Fruit fly (Drosophila melanogaster) whole organism, embryonic: ENCODE data around the gene Megf8.

ENCODE experiments used
- CG10543 ChIP-seq: fragments of 200-800 bp; sonication (Bioruptor generic); optimal IDR thresholded peaks from 3 replicates; lab custom pipeline; 2017; ENCODE audit warnings: missing biosample characterization, mild to moderate bottlenecking, missing genetic modification characterization, moderate library complexity
- CG11093 ChIP-seq: fragments of 200-800 bp; sonication (Bioruptor generic); IDR thresholded peaks from 3 replicates; pipeline ENCODE4 v1.3.6; 2022; ENCODE audit warnings: missing biosample characterization, missing genetic modification characterization
- CG11695 ChIP-seq: fragments of 200-800 bp; sonication (Bioruptor generic); IDR thresholded peaks from 3 replicates; pipeline ENCODE4 v1.3.6; 2022; ENCODE audit warnings: missing biosample characterization, missing genetic modification characterization
- CG11696 ChIP-seq: fragments of 200-800 bp; sonication (Bioruptor generic); IDR thresholded peaks from 2 replicates; pipeline ENCODE4 v1.3.6; 2022; ENCODE audit warnings: missing biosample characterization, missing genetic modification characterization
- CG12659 ChIP-seq: fragments of 200-800 bp; sonication (Bioruptor generic); optimal IDR thresholded peaks from 3 replicates; lab custom pipeline; 2017; ENCODE audit warnings: mild to moderate bottlenecking, missing biosample characterization, missing genetic modification reagents, missing genetic modification characterization
- CG13123 ChIP-seq: fragments of 200-800 bp; sonication (Bioruptor generic); optimal IDR thresholded peaks from 2 replicates; lab custom pipeline; 2016; ENCODE audit warnings: missing biosample characterization, missing genetic modification characterization
- CG13424 ChIP-seq: fragments of 200-800 bp; sonication (Bioruptor generic); optimal IDR thresholded peaks from 2 replicates; lab custom pipeline; 2019; ENCODE audit warnings: missing biosample characterization, mild to moderate bottlenecking, missing genetic modification characterization, moderate library complexity
- CG14667 ChIP-seq: fragments of 200-800 bp; sonication (Bioruptor generic); IDR thresholded peaks from 2 replicates; pipeline ENCODE4 v1.3.6; 2022; ENCODE audit warnings: missing biosample characterization, missing genetic modification characterization
- CG14965 ChIP-seq: fragments of 200-800 bp; sonication (Bioruptor generic); optimal IDR thresholded peaks from 2 replicates; lab custom pipeline; 2016; ENCODE audit warnings: missing biosample characterization, missing genetic modification characterization, borderline replicate concordance
- CG15601 ChIP-seq: fragments of 200-800 bp; sonication (Bioruptor generic); optimal IDR thresholded peaks from 3 replicates; lab custom pipeline; 2019; ENCODE audit warnings: missing biosample characterization, mild to moderate bottlenecking, missing genetic modification characterization, moderate library complexity
- CG17385 ChIP-seq: fragments of 200-800 bp; sonication (Bioruptor generic); optimal IDR thresholded peaks from 3 replicates; lab custom pipeline; 2018; ENCODE audit warnings: missing biosample characterization, mild to moderate bottlenecking, missing genetic modification characterization
- CG7786 ChIP-seq: fragments of 200-800 bp; sonication (Bioruptor generic); optimal IDR thresholded peaks from 2 replicates; lab custom pipeline; 2016; ENCODE audit warnings: missing biosample characterization, missing genetic modification characterization
- CG8388 ChIP-seq: fragments of 200-800 bp; sonication (Bioruptor generic); optimal IDR thresholded peaks from 2 replicates; lab custom pipeline; 2019; ENCODE audit warnings: missing biosample characterization, mild to moderate bottlenecking, missing genetic modification characterization, moderate library complexity
- CG8478 ChIP-seq: fragments of >200 bp; optimal IDR thresholded peaks from 2 replicates; lab custom pipeline; 2018
- CG9609 ChIP-seq: fragments of 200-800 bp; sonication (Bioruptor generic); optimal IDR thresholded peaks from 3 replicates; lab custom pipeline; 2016; ENCODE audit warnings: missing biosample characterization, missing genetic modification characterization
- Doc2 ChIP-seq: fragments of 200-800 bp; sonication (Bioruptor generic); IDR thresholded peaks from 2 replicates; pipeline ENCODE4 v1.3.6; 2022; ENCODE audit warnings: missing biosample characterization, missing genetic modification characterization
- E2f1 ChIP-seq: fragments of 200-800 bp; sonication (Bioruptor generic); IDR thresholded peaks from 2 replicates; pipeline ENCODE4 v1.3.6; 2022; ENCODE audit warnings: missing biosample characterization, missing genetic modification characterization
- Fer3 ChIP-seq: fragments of 200-800 bp; sonication (Bioruptor generic); optimal IDR thresholded peaks from 2 replicates; lab custom pipeline; 2018; ENCODE audit warnings: missing biosample characterization, mild to moderate bottlenecking, missing genetic modification characterization, moderate library complexity
- HmgZ ChIP-seq: fragments of 200-800 bp; sonication (Bioruptor generic); optimal IDR thresholded peaks from 2 replicates; lab custom pipeline; 2018; ENCODE audit warnings: missing biosample characterization, mild to moderate bottlenecking, missing genetic modification characterization
- Pdp1 ChIP-seq, 2 experiments: fragments of 200-800 bp; sonication (Bioruptor generic); optimal IDR thresholded peaks; 3 replicates each; lab custom pipeline; 2016; ENCODE audit warnings: missing biosample characterization in 2 of 2, missing genetic modification characterization in 2 of 2, mild to moderate bottlenecking in 1 of 2, moderate library complexity in 1 of 2
- Ravus ChIP-seq: fragments of 200-800 bp; sonication (Bioruptor generic); IDR thresholded peaks from 2 replicates; pipeline ENCODE4 v1.3.6; 2022; ENCODE audit warnings: missing biosample characterization, missing genetic modification characterization
- Rfx ChIP-seq: fragments of 200-800 bp; sonication (Bioruptor generic); IDR thresholded peaks from 2 replicates; pipeline ENCODE4 v1.3.6; 2022; ENCODE audit warnings: missing biosample characterization, missing genetic modification characterization
- Scr ChIP-seq: fragments of 200-800 bp; sonication (Bioruptor generic); IDR thresholded peaks from 2 replicates; pipeline ENCODE4 v1.3.6; 2022; ENCODE audit warnings: missing biosample characterization, missing genetic modification characterization; ENCODE audit not compliant: partially characterized antibody
- cad ChIP-seq: fragments of >200 bp; optimal IDR thresholded peaks from 2 replicates; lab custom pipeline; 2017; ENCODE audit warnings: missing biosample characterization, missing genetic modification characterization
- chif ChIP-seq, 2 experiments: fragments of 200-800 bp; sonication (Bioruptor generic); optimal IDR thresholded peaks; 3 replicates each; lab custom pipeline; 2016; ENCODE audit warnings: missing biosample characterization in 2 of 2, missing genetic modification characterization in 2 of 2
- chinmo ChIP-seq: fragments of 200-800 bp; sonication (Bioruptor generic); IDR thresholded peaks from 4 replicates; pipeline ENCODE4 v1.3.6; 2022; ENCODE audit warnings: missing biosample characterization, missing genetic modification characterization; ENCODE audit not compliant: partially characterized antibody
- ci ChIP-seq: fragments of 200-800 bp; sonication (Bioruptor generic); IDR thresholded peaks from 3 replicates; pipeline ENCODE4 v1.3.6; 2022; ENCODE audit warnings: missing biosample characterization, missing genetic modification characterization
- croc ChIP-seq: fragments of 200-800 bp; sonication (Bioruptor generic); conservative IDR thresholded peaks from 3 replicates; pipeline ENCODE4 v1.3.6; 2022; ENCODE audit warnings: missing biosample characterization, missing genetic modification characterization
- dmrt99B ChIP-seq: fragments of 200-800 bp; sonication (Bioruptor generic); optimal IDR thresholded peaks from 2 replicates; lab custom pipeline; 2018; ENCODE audit warnings: missing biosample characterization, mild to moderate bottlenecking, missing genetic modification characterization, moderate library complexity
- dysf ChIP-seq: fragments of 200-800 bp; sonication (Bioruptor generic); IDR thresholded peaks from 3 replicates; pipeline ENCODE4 v1.3.6; 2022; ENCODE audit warnings: missing biosample characterization, missing genetic modification characterization
- exex ChIP-seq: fragments of 200-800 bp; sonication (Bioruptor generic); optimal IDR thresholded peaks from 4 replicates; lab custom pipeline; 2018; ENCODE audit warnings: missing biosample characterization, mild to moderate bottlenecking, missing genetic modification characterization, moderate library complexity
- fd64A ChIP-seq: fragments of 200-800 bp; sonication (Bioruptor generic); optimal IDR thresholded peaks from 3 replicates; lab custom pipeline; 2018; ENCODE audit warnings: missing biosample characterization, mild to moderate bottlenecking, missing genetic modification characterization
- gt ChIP-seq: fragments of 200-800 bp; sonication (Bioruptor generic); IDR thresholded peaks from 2 replicates; pipeline ENCODE4 v1.3.6; 2022; ENCODE audit warnings: missing biosample characterization, missing genetic modification characterization
- her ChIP-seq: fragments of 200-800 bp; sonication (Bioruptor generic); optimal IDR thresholded peaks from 2 replicates; lab custom pipeline; 2016; ENCODE audit warnings: missing biosample characterization, missing genetic modification characterization
- jigr1 ChIP-seq: fragments of 200-800 bp; sonication (Bioruptor generic); IDR thresholded peaks from 3 replicates; pipeline ENCODE4 v1.3.6; 2022; ENCODE audit warnings: missing biosample characterization, missing genetic modification characterization
- kay ChIP-seq: fragments of 200-800 bp; sonication (Bioruptor generic); optimal IDR thresholded peaks from 2 replicates; lab custom pipeline; 2016; ENCODE audit warnings: missing biosample characterization, missing genetic modification characterization
- ken ChIP-seq: fragments of 200-800 bp; sonication (Bioruptor generic); IDR thresholded peaks from 3 replicates; pipeline ENCODE4 v1.3.6; 2022; ENCODE audit warnings: missing biosample characterization, missing genetic modification characterization
- onecut ChIP-seq: fragments of 200-800 bp; sonication (Bioruptor generic); IDR thresholded peaks from 2 replicates; pipeline ENCODE4 v1.3.6; 2022; ENCODE audit warnings: missing biosample characterization, missing genetic modification characterization
- pan ChIP-seq, 4 experiments: fragments of >200 bp in 3 of 4; fragments of 200-800 bp in 1 of 4; sonication (Bioruptor generic) in 1 of 4; optimal IDR thresholded peaks in 3 of 4; IDR thresholded peaks in 1 of 4; 2 replicates each; pipeline versions ENCODE4 v1.3.6 to Lab custom; 2017 to 2022; ENCODE audit warnings: missing biosample characterization in 2 of 4, missing genetic modification characterization in 2 of 4, mixed read lengths in 1 of 4
- pho ChIP-seq: fragments of 200-800 bp; sonication (Bioruptor generic); optimal IDR thresholded peaks from 2 replicates; lab custom pipeline; 2016; ENCODE audit warnings: missing biosample characterization, missing genetic modification characterization
- ranshi ChIP-seq: fragments of 200-800 bp; sonication (Bioruptor generic); IDR thresholded peaks from 2 replicates; pipeline ENCODE4 v1.3.6; 2022; ENCODE audit warnings: missing biosample characterization, missing genetic modification characterization
- sens-2 ChIP-seq: fragments of 200-800 bp; sonication (Bioruptor generic); IDR thresholded peaks from 2 replicates; pipeline ENCODE4 v1.3.6; 2022; ENCODE audit warnings: missing biosample characterization, missing genetic modification characterization
- seq ChIP-seq: fragments of 200-800 bp; sonication (Bioruptor generic); IDR thresholded peaks from 2 replicates; pipeline ENCODE4 v1.3.6; 2022; ENCODE audit warnings: missing biosample characterization, missing genetic modification characterization
- sob ChIP-seq: fragments of 200-800 bp; sonication (Bioruptor generic); IDR thresholded peaks from 2 replicates; pipeline ENCODE4 v1.3.6; 2022; ENCODE audit warnings: missing biosample characterization, missing genetic modification characterization
- stc ChIP-seq: fragments of 200-800 bp; sonication (Bioruptor generic); IDR thresholded peaks from 2 replicates; pipeline ENCODE4 v1.3.6; 2022; ENCODE audit warnings: missing biosample characterization, missing genetic modification characterization
- sug ChIP-seq: fragments of 200-800 bp; optimal IDR thresholded peaks from 2 replicates; lab custom pipeline; 2019; ENCODE audit warnings: missing biosample characterization, mild to moderate bottlenecking, missing genetic modification characterization, moderate library complexity
- tup ChIP-seq: fragments of 200-800 bp; sonication (Bioruptor generic); optimal IDR thresholded peaks from 2 replicates; lab custom pipeline; 2016; ENCODE audit warnings: missing biosample characterization, mild to moderate bottlenecking, missing genetic modification characterization, moderate library complexity
- twi ChIP-seq: fragments of 200-800 bp; optimal IDR thresholded peaks from 2 replicates; lab custom pipeline; 2019; ENCODE audit warnings: missing biosample characterization, mild to moderate bottlenecking, missing genetic modification characterization, moderate library complexity

The Megf8 gene

dm6 chr2L:8009283-8010211, 33.7 kb upstream of the Megf8 start, which contains the start of gene CG12560 (continued):
- TF ChIP-seq Scr (GFP tag; lab: Robert Waterston, UW) = 0 out of 2 replicates have a peak, but pooled peaks have one; percentile 21
- TF ChIP-seq CG17385 (GFP tag; lab: Kevin White, UChicago) = peak; percentile 21
- peak; percentile 23 for TF ChIP-seq CG10543 (GFP tag; lab: Kevin White, UChicago)
- TF ChIP-seq stc (GFP tag; lab: Robert Waterston, UW) = no peak; the same call in 1 of the 2 replicates
- TF ChIP-seq CG14667 (GFP tag; lab: Robert Waterston, UW) = no peak; the same call in 1 of the 2 replicates
- TF ChIP-seq dmrt99B (tag; lab: Kevin White, UChicago) = peak; percentile 33
- no peak for TF ChIP-seq chif (GFP tag; optimal IDR thresholded peaks at IDR 0.05; lab: Kevin White, UChicago)
- no peak for TF ChIP-seq CG8478 (lab: Kevin White, UChicago)
- no peak for TF ChIP-seq croc
- TF ChIP-seq CG11696 (GFP tag; lab: Robert Waterston, UW) = no peak
- no peak for TF ChIP-seq tup
- TF ChIP-seq Fer3 (tag; lab: Kevin White, UChicago) = no peak
- no peak for TF ChIP-seq CG8388 (GFP tag; lab: Kevin White, UChicago)
- 0 out of 2 replicates have a peak, but pooled peaks have one; percentile 37 for TF ChIP-seq sob (GFP tag; lab: Robert Waterston, UW)
- peak; percentile 42 for TF ChIP-seq exex (tag; lab: Kevin White, UChicago)
- TF ChIP-seq Ravus (GFP tag; lab: Robert Waterston, UW) = no peak
- TF ChIP-seq CG11695 (GFP tag; lab: Robert Waterston, UW) = peak; percentile 26; the same call in 1 of the 3 replicates
- TF ChIP-seq kay (GFP tag; lab: Kevin White, UChicago) = no peak
- TF ChIP-seq E2f1 (GFP tag; lab: Robert Waterston, UW) = 0 out of 2 replicates have a peak, but pooled peaks have one; percentile 22
- peak; percentile 13 for TF ChIP-seq pho
- peak; percentile 26 for TF ChIP-seq CG12659 (GFP tag; lab: Kevin White, UChicago)
- peak; percentile 2 for TF ChIP-seq CG13123 (GFP tag; lab: Kevin White, UChicago)
- peak; percentile 43 for TF ChIP-seq her (GFP tag; lab: Kevin White, UChicago)
- no peak for TF ChIP-seq twi (tag; lab: Kevin White, UChicago)
- no peak for TF ChIP-seq CG9609
- no peak for TF ChIP-seq ken (GFP tag; lab: Robert Waterston, UW)
- TF ChIP-seq chinmo = peak; percentile 73; the same call in 2 of the 4 replicates
- TF ChIP-seq jigr1 (GFP tag; lab: Robert Waterston, UW) = no peak
- no peak for TF ChIP-seq gt (GFP tag; lab: Robert Waterston, UW)
- TF ChIP-seq Doc2 (GFP tag; lab: Robert Waterston, UW) = no peak
- no peak for TF ChIP-seq pan (optimal IDR thresholded peaks at IDR 0.05; lab: Kevin White, UChicago)
- peak in 1 of 2 experiments; percentile 11 for TF ChIP-seq pan (GFP tag; optimal IDR thresholded peaks at IDR 0.05 in 1 of 2, IDR thresholded peaks at IDR 0.05 in 1 of 2)
- TF ChIP-seq CG7786 (GFP tag; lab: Kevin White, UChicago) = no peak
- TF ChIP-seq sens-2 (GFP tag; lab: Robert Waterston, UW) = peak; percentile 55
- TF ChIP-seq Rfx = peak; percentile 21; the same call in 1 of the 2 replicates
- no peak for TF ChIP-seq CG13424 (tag; lab: Kevin White, UChicago)
- TF ChIP-seq HmgZ (tag; lab: Kevin White, UChicago) = peak; percentile 8
- TF ChIP-seq onecut (GFP tag; lab: Robert Waterston, UW) = peak; percentile 16; the same call in 1 of the 2 replicates
- TF ChIP-seq CG11093 (GFP tag; lab: Robert Waterston, UW) = no peak
- TF ChIP-seq ranshi (GFP tag; lab: Robert Waterston, UW) = peak; percentile 37; the same call in 1 of the 2 replicates
- no peak for TF ChIP-seq fd64A (GFP tag; lab: Kevin White, UChicago)
- TF ChIP-seq CG14965 = no peak
- TF ChIP-seq dysf (GFP tag; lab: Robert Waterston, UW) = peak; percentile 39; the same call in 2 of the 3 replicates
- TF ChIP-seq seq (GFP tag; lab: Robert Waterston, UW) = 0 out of 2 replicates have a peak, but pooled peaks have one; percentile 7
- TF ChIP-seq cad (GFP tag; lab: Kevin White, UChicago) = no peak
- TF ChIP-seq CG15601 (tag; lab: Kevin White, UChicago) = peak; percentile 37
- peak in 1 of 2 experiments; percentile 8 for TF ChIP-seq Pdp1 (GFP tag; optimal IDR thresholded peaks at IDR 0.05; lab: Kevin White, UChicago)
- peak; percentile 75 for TF ChIP-seq sug
- TF ChIP-seq ci = 0 out of 3 replicates have a peak, but pooled peaks have one; percentile 6
